ENCODE assay signal across 3 worm cellular contexts in genomic region chrX:2138923-2139322, ce11.
TF ChIP-seq lines count a peak whose summit lies in the region.

No protein-coding gene starts in this region.

TF ChIP-seq in whole organism, L1 larva, 84 proteins besides CTCF, POLR2A, EP300 and RAD21 (continued from another document):
- TF ChIP-seq lin-14 (GFP tag; optimal IDR thresholded peaks at IDR 0.05; lab: Kevin White, UChicago) = peak; percentile 86
- peak; percentile 91 for TF ChIP-seq fkh-10 (GFP tag; optimal IDR thresholded peaks at IDR 0.05; lab: Kevin White, UChicago)
- TF ChIP-seq efl-3 (GFP tag; optimal IDR thresholded peaks at IDR 0.05; lab: Kevin White, UChicago) = no peak
- TF ChIP-seq nhr-237 (tag; optimal IDR thresholded peaks at IDR 0.05; lab: Kevin White, UChicago) = no peak
- TF ChIP-seq efl-1 (optimal IDR thresholded peaks at IDR 0.05; lab: Kevin White, UChicago) = no peak
- TF ChIP-seq efl-1 (GFP tag; optimal IDR thresholded peaks at IDR 0.05 in 1 of 2; lab: Kevin White, UChicago) = peak in 1 of 2 experiments; percentile 40
- no peak for TF ChIP-seq lir-3 (tag; optimal IDR thresholded peaks at IDR 0.05; lab: Kevin White, UChicago; ENCODE audit: poor library complexity)
- TF ChIP-seq nhr-90 (tag; optimal IDR thresholded peaks at IDR 0.05; lab: Kevin White, UChicago; ENCODE audit: poor library complexity) = no peak

TF ChIP-seq in whole organism, L2 larva, 48 proteins besides CTCF, POLR2A, EP300 and RAD21 (continued from another document):
- no peak for TF ChIP-seq nhr-10 (tag; optimal IDR thresholded peaks at IDR 0.05; lab: Kevin White, UChicago)
- no peak for TF ChIP-seq nhr-77 (tag; optimal IDR thresholded peaks at IDR 0.05; lab: Kevin White, UChicago)
- TF ChIP-seq snpc-4 (tag; optimal IDR thresholded peaks at IDR 0.05; lab: Kevin White, UChicago) = no peak
- peak; percentile 68 for TF ChIP-seq F13H6.1 (tag; optimal IDR thresholded peaks at IDR 0.05; lab: Kevin White, UChicago)
- no peak for TF ChIP-seq crh-2 (tag; optimal IDR thresholded peaks at IDR 0.05; lab: Kevin White, UChicago)
- peak; percentile 23 for TF ChIP-seq nhr-6 (tag; optimal IDR thresholded peaks at IDR 0.05; lab: Kevin White, UChicago)
- TF ChIP-seq nhr-12 (tag; optimal IDR thresholded peaks at IDR 0.05; lab: Kevin White, UChicago) = no peak
- no peak for TF ChIP-seq nhr-25 (tag; optimal IDR thresholded peaks at IDR 0.05; lab: Kevin White, UChicago)
- no peak for TF ChIP-seq ceh-16 (tag; optimal IDR thresholded peaks at IDR 0.05; lab: Kevin White, UChicago)
- TF ChIP-seq Y55F3AM.14 (GFP tag; optimal IDR thresholded peaks at IDR 0.05; lab: Kevin White, UChicago) = no peak
- TF ChIP-seq aly-2 (tag; optimal IDR thresholded peaks at IDR 0.05; lab: Kevin White, UChicago) = no peak
- TF ChIP-seq zag-1 (tag; optimal IDR thresholded peaks at IDR 0.05; lab: Kevin White, UChicago) = no peak

TF ChIP-seq in whole organism, L4 larva, 104 proteins besides CTCF, POLR2A, EP300 and RAD21 (continued from another document):
- TF ChIP-seq hlh-11 (tag; optimal IDR thresholded peaks at IDR 0.05; lab: Kevin White, UChicago) (peak; percentile 43), mdt-29 (GFP tag; IDR thresholded peaks at IDR 0.05; lab: Robert Waterston, UW) (no peak), ceh-44 (GFP tag; IDR thresholded peaks at IDR 0.05; lab: Robert Waterston, UW) (no peak), skn-1 (tag; optimal IDR thresholded peaks at IDR 0.05; lab: Kevin White, UChicago) (no peak), nhr-76 (tag; optimal IDR thresholded peaks at IDR 0.05; lab: Kevin White, UChicago) (no peak), Y48G9A.11 (GFP tag; IDR thresholded peaks at IDR 0.05; lab: Robert Waterston, UW) (no peak), ceh-62 (tag; optimal IDR thresholded peaks at IDR 0.05; lab: Kevin White, UChicago) (no peak), php-3 (GFP tag; IDR thresholded peaks at IDR 0.05; lab: Robert Waterston, UW) (no peak), zfp-3 (GFP tag; conservative IDR thresholded peaks at IDR 0.05; lab: Robert Waterston, UW) (no peak), spr-3 (GFP tag; optimal IDR thresholded peaks at IDR 0.05; lab: Kevin White, UChicago) (no peak), nhr-25 (tag; optimal IDR thresholded peaks at IDR 0.05; lab: Kevin White, UChicago; ENCODE audit: borderline replicate concordance, insufficient read depth) (no peak), mxl-2 (GFP tag; conservative IDR thresholded peaks at IDR 0.05; lab: Robert Waterston, UW) (no peak), snpc-1.2 (GFP tag; IDR thresholded peaks at IDR 0.05; lab: Robert Waterston, UW) (no peak), hmg-1.1 (GFP tag; IDR thresholded peaks at IDR 0.05; lab: Robert Waterston, UW) (no peak), nhr-10 (tag; optimal IDR thresholded peaks at IDR 0.05; lab: Kevin White, UChicago) (no peak), duxl-1 (tag; optimal IDR thresholded peaks at IDR 0.05; lab: Kevin White, UChicago; ENCODE audit: poor library complexity) (no peak), unc-62 (GFP tag; optimal IDR thresholded peaks at IDR 0.05 in 1 of 2; lab: Kevin White, UChicago) (peak in 1 of 2 experiments; percentile 39), unc-62 (tag; optimal IDR thresholded peaks at IDR 0.05; lab: Kevin White, UChicago) (no peak), rbr-2 (tag; optimal IDR thresholded peaks at IDR 0.05; lab: Kevin White, UChicago) (no peak), daf-16 (GFP tag; optimal IDR thresholded peaks at IDR 0.05; lab: Kevin White, UChicago) (peak in 1 of 2 experiments; percentile 10), daf-16 (tag; optimal IDR thresholded peaks at IDR 0.05; lab: Kevin White, UChicago) (no peak), T20F7.1 (GFP tag; optimal IDR thresholded peaks at IDR 0.05; lab: Kevin White, UChicago) (no peak), nhr-42 (GFP tag; IDR thresholded peaks at IDR 0.05; lab: Robert Waterston, UW) (no peak), spr-1 (tag; optimal IDR thresholded peaks at IDR 0.05; lab: Kevin White, UChicago) (no peak), cey-2 (tag; optimal IDR thresholded peaks at IDR 0.05; lab: Kevin White, UChicago; ENCODE audit: borderline replicate concordance, insufficient read depth) (no peak), mxl-3 (GFP tag; optimal IDR thresholded peaks at IDR 0.05; lab: Kevin White, UChicago) (no peak), jun-1 (tag; optimal IDR thresholded peaks at IDR 0.05; lab: Kevin White, UChicago) (no peak), nhr-41 (GFP tag; IDR thresholded peaks at IDR 0.05; lab: Robert Waterston, UW) (no peak), F44E2.7 (GFP tag; IDR thresholded peaks at IDR 0.05; lab: Robert Waterston, UW) (no peak), dpl-1 (GFP tag; optimal IDR thresholded peaks at IDR 0.05; lab: Kevin White, UChicago) (no peak), arid-1 (GFP tag; conservative IDR thresholded peaks at IDR 0.05; lab: Robert Waterston, UW) (no peak)
